Worm (Caenorhabditis elegans) whole organism, early embryonic: Measurements from ENCODE around the gene Y71H2B.2.
"Not testable (repeated sequence)": the region's sequence is repeated elsewhere in the genome, so short reads cannot be mapped to it uniquely, and the experiment has no call there.

Source experiments
- B0310.2 ChIP-seq: sonication (generic microtip); optimal IDR thresholded peaks from 2 replicates; lab custom pipeline; 2016; ENCODE audit warnings: mild to moderate bottlenecking, missing genetic modification characterization, missing compliant biosample characterization
- F13C5.2 ChIP-seq: sonication (generic microtip); optimal IDR thresholded peaks from 2 replicates; lab custom pipeline; 2017; ENCODE audit warnings: mild to moderate bottlenecking, missing genetic modification characterization, inconsistent platforms, missing compliant biosample characterization
- aly-1 ChIP-seq: sonication (generic microtip); optimal IDR thresholded peaks from 2 replicates; lab custom pipeline; 2016; ENCODE audit warnings: missing genetic modification characterization, missing compliant biosample characterization
- ama-1 ChIP-seq: fragments of 150-350 bp; optimal IDR thresholded peaks from 2 replicates; lab custom pipeline; 2014
- ceh-13 ChIP-seq: fragments of 200-800 bp; sonication (Bioruptor generic); optimal IDR thresholded peaks from 2 replicates; lab custom pipeline; 2018; ENCODE audit warnings: mild to moderate bottlenecking, missing genetic modification characterization, missing compliant biosample characterization
- ceh-36 ChIP-seq: sonication (generic microtip); optimal IDR thresholded peaks from 2 replicates; lab custom pipeline; 2016; ENCODE audit warnings: missing genetic modification characterization, inconsistent platforms, missing compliant biosample characterization
- ets-7 ChIP-seq: sonication (generic microtip); optimal IDR thresholded peaks from 2 replicates; lab custom pipeline; 2016; ENCODE audit warnings: missing genotype, missing genetic modification characterization, missing compliant biosample characterization
- flt-1 ChIP-seq: fragments of 200-800 bp; sonication (Bioruptor generic); IDR thresholded peaks from 2 replicates; pipeline ENCODE4 v1.3.6; 2022; ENCODE audit warnings: missing genetic modification characterization, missing compliant biosample characterization
- hmbx-1 ChIP-seq: sonication (generic microtip); optimal IDR thresholded peaks from 2 replicates; lab custom pipeline; 2016; ENCODE audit warnings: mild to moderate bottlenecking, missing genetic modification characterization, missing compliant biosample characterization
- hmg-4 ChIP-seq: fragments of 200-800 bp; sonication (Bioruptor generic); optimal IDR thresholded peaks from 2 replicates; lab custom pipeline; 2018; ENCODE audit warnings: mild to moderate bottlenecking, missing genetic modification characterization, missing compliant biosample characterization
- hnd-1 ChIP-seq: sonication (generic microtip); optimal IDR thresholded peaks from 2 replicates; lab custom pipeline; 2016; ENCODE audit warnings: missing genetic modification characterization, missing compliant biosample characterization
- pes-1 ChIP-seq: fragments of 200-800 bp; sonication (Bioruptor generic); IDR thresholded peaks from 2 replicates; pipeline ENCODE4 v1.3.6; 2022; ENCODE audit warnings: missing genetic modification reagents, missing genetic modification characterization, missing compliant biosample characterization
- scrt-1 ChIP-seq: fragments of 200-800 bp; sonication (Bioruptor generic); IDR thresholded peaks from 2 replicates; pipeline ENCODE4 v1.3.6; 2022; ENCODE audit warnings: missing genetic modification characterization, missing compliant biosample characterization
- sea-1 ChIP-seq: fragments of 200-800 bp; sonication (Bioruptor generic); conservative IDR thresholded peaks from 2 replicates; pipeline ENCODE4 v1.3.6; 2022; ENCODE audit warnings: missing genetic modification characterization, missing compliant biosample characterization
- tbx-11 ChIP-seq: fragments of 200-800 bp; sonication (Bioruptor generic); IDR thresholded peaks from 2 replicates; pipeline ENCODE4 v1.3.6; 2022; ENCODE audit warnings: missing genetic modification characterization, missing compliant biosample characterization
- tbx-37 ChIP-seq: fragments of 200-800 bp; sonication (Bioruptor generic); conservative IDR thresholded peaks from 2 replicates; pipeline ENCODE4 v1.3.6; 2022; ENCODE audit warnings: missing genetic modification reagents, missing genetic modification characterization, missing compliant biosample characterization
- tra-4 ChIP-seq: sonication (generic microtip); optimal IDR thresholded peaks from 2 replicates; lab custom pipeline; 2017; ENCODE audit warnings: missing genetic modification characterization, missing compliant biosample characterization

Gene Y71H2B.2

DNA sequence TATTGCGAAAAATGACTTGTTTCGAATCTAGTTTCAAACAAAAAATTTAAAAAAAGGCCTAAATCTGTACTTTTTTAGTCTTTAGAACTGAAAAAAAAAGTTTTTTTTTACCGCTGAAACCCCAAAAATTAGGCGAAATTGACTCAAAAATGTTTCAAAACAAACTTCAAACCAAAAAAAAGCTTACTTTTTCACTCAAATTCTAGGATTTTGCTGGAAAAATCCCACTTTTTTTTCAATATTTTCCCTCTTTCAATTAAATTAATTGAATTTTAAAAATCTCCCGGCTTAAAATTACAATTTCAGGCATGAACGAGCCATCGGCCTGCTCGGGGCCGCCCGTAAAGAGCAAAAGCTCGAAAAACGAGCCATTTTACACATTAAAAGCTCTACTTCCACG, 25.2 kb upstream of the Y71H2B.2 start, which contains the start of gene mdt-19:
Gene mdt-19, plus strand, starts transcription at position 301 of the 400 bp plus-strand sequence.
- TF ChIP-seq tbx-37 (GFP tag; lab: Robert Waterston, UW) (no peak), hmg-4 (GFP tag; lab: Kevin White, UChicago) (no peak), hnd-1 (tag; lab: Kevin White, UChicago) (no peak), B0310.2 (tag; lab: Kevin White, UChicago) (no peak), scrt-1 (no peak), pes-1 (GFP tag; lab: Robert Waterston, UW) (no peak), ama-1 (lab: Kevin White, UChicago) (no peak), tra-4 (tag; lab: Kevin White, UChicago) (no peak), flt-1 (GFP tag; lab: Robert Waterston, UW) (no peak), aly-1 (tag; lab: Kevin White, UChicago) (no peak), ceh-36 (tag; lab: Kevin White, UChicago) (no peak), sea-1 (no peak), ceh-13 (GFP tag; lab: Kevin White, UChicago) (no peak), ets-7 (tag; lab: Kevin White, UChicago) (no peak), hmbx-1 (no peak), tbx-11 (no peak), F13C5.2 (tag; lab: Kevin White, UChicago) (no peak)

- TF ChIP-seq ama-1 (lab: Kevin White, UChicago) (no peak), ceh-13 (GFP tag; lab: Kevin White, UChicago) (no peak), hmg-4 (GFP tag; lab: Kevin White, UChicago) (no peak)
Observed at ce11 chrIII:2598491-2599065, 24.4 kb upstream of the Y71H2B.2 start.

- TF ChIP-seq sea-1 (no peak), tra-4 (tag; lab: Kevin White, UChicago) (no peak), flt-1 (GFP tag; lab: Robert Waterston, UW) (no peak), scrt-1 (no peak)
Observed at ce11 chrIII:2603671-2604070, 19.3 kb upstream of the Y71H2B.2 start, which contains the start of gene Y71H2B.11. Gene Y71H2B.11 (plus strand): TSS chrIII:2603971.

ce11 chrIII:2607717-2608116, 15.3 kb upstream of the Y71H2B.2 start, which contains the start of gene Y71H2B.5:
Gene Y71H2B.5 (plus strand): TSS chrIII:2608017.
- not testable (repeated sequence) for TF ChIP-seq F13C5.2 (tag; lab: Kevin White, UChicago); hmbx-1; ama-1 (lab: Kevin White, UChicago)

- TF ChIP-seq hmg-4 (GFP tag; lab: Kevin White, UChicago) (no peak), ceh-36 (tag; lab: Kevin White, UChicago) (no peak), sea-1 (no peak), tra-4 (tag; lab: Kevin White, UChicago) (no peak), F13C5.2 (tag; lab: Kevin White, UChicago) (no peak)
Observed at ce11 chrIII:2616212-2616611, 6.8 kb upstream of the Y71H2B.2 start.

DNA sequence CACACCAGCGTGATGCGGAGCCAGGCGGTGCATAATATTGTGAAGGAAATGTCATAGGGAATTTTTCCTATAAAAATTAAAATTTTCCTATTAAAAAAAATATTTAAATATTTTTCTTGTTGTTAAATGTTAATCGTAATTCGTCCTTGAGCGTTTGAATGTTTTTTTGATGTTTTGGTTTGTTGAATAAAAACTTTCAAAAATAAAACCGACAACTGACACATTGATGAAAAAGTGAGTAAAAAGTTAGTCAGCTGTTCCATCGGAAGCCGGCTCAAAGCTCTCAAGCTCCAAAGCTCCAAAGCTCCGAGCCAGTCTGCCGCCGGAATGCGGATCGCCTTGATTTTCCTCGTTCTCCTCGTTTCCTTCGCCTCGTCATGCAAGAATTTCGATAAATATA, 4.3 kb upstream of the Y71H2B.2 start, which contains the start of gene Y71H2B.4:
Gene Y71H2B.4, plus strand, starts transcription at position 301 of the 400 bp plus-strand sequence.
- TF ChIP-seq scrt-1 (no peak), tbx-11 (no peak), ceh-36 (tag; lab: Kevin White, UChicago) (no peak), tra-4 (tag; lab: Kevin White, UChicago) (no peak), pes-1 (GFP tag; lab: Robert Waterston, UW) (no peak), ceh-13 (GFP tag; lab: Kevin White, UChicago) (no peak), F13C5.2 (tag; lab: Kevin White, UChicago) (no peak), ama-1 (lab: Kevin White, UChicago) (no peak), hmg-4 (GFP tag; lab: Kevin White, UChicago) (no peak), flt-1 (GFP tag; lab: Robert Waterston, UW) (no peak), ets-7 (tag; lab: Kevin White, UChicago) (no peak), sea-1 (no peak), aly-1 (tag; lab: Kevin White, UChicago) (no peak), hmbx-1 (no peak), tbx-37 (GFP tag; lab: Robert Waterston, UW) (no peak), B0310.2 (tag; lab: Kevin White, UChicago) (no peak), hnd-1 (tag; lab: Kevin White, UChicago) (no peak)

DNA sequence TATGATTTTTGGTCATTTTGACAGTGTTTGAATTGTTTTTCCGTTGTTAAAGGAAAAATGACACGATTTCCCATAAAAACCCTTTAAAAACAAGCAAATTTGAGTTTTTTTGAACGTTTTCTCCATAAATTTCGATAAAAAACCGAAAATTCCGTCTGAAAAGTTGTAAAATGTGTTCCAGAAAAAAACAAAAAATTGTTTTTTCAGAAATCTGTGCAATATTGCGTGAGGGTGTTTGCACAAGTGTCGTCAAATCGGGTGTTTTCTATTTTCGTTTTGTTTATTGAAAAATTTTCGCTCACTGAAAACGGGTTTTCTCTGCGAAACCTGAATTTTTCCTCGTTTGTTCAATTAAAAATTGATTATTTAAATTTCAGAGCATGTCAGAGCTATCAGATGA, 3.4 kb upstream of the Y71H2B.2 start, which contains the start of gene ppfr-4:
Gene ppfr-4, plus strand, starts transcription at position 378 of the 400 bp plus-strand sequence.
- TF ChIP-seq aly-1 (tag; lab: Kevin White, UChicago) (no peak), B0310.2 (tag; lab: Kevin White, UChicago) (no peak), ama-1 (lab: Kevin White, UChicago) (no peak), ets-7 (tag; lab: Kevin White, UChicago) (no peak), ceh-36 (tag; lab: Kevin White, UChicago) (no peak), sea-1 (no peak), flt-1 (GFP tag; lab: Robert Waterston, UW) (no peak), tbx-11 (no peak), F13C5.2 (tag; lab: Kevin White, UChicago) (no peak), scrt-1 (no peak), hmg-4 (GFP tag; lab: Kevin White, UChicago) (no peak), ceh-13 (GFP tag; lab: Kevin White, UChicago) (no peak), pes-1 (GFP tag; lab: Robert Waterston, UW) (no peak), hmbx-1 (no peak), tbx-37 (GFP tag; lab: Robert Waterston, UW) (no peak), tra-4 (tag; lab: Kevin White, UChicago) (no peak), hnd-1 (tag; lab: Kevin White, UChicago) (no peak)
